Worm (Caenorhabditis elegans) whole organism, L3 larva: ENCODE results near the gene unc-24.

Experiments
- R02D3.7 ChIP-seq: fragments of 150-350 bp; optimal IDR thresholded peaks from 2 replicates; lab custom pipeline; 2014; ENCODE audit warnings: missing biosample characterization, missing genetic modification characterization
- aly-2 ChIP-seq: fragments of 150-350 bp; optimal IDR thresholded peaks from 2 replicates; lab custom pipeline; 2014; ENCODE audit warnings: missing biosample characterization, missing genetic modification characterization
- ceh-16 ChIP-seq: sonication (generic microtip); optimal IDR thresholded peaks from 2 replicates; lab custom pipeline; 2017; ENCODE audit warnings: missing biosample characterization, missing genetic modification characterization
- ceh-28 ChIP-seq: fragments of 150-350 bp; optimal IDR thresholded peaks from 2 replicates; lab custom pipeline; 2014; ENCODE audit warnings: missing biosample characterization, missing genetic modification reagents, missing genetic modification characterization
- ceh-82 ChIP-seq: fragments of 150-350 bp; optimal IDR thresholded peaks from 2 replicates; lab custom pipeline; 2014; ENCODE audit warnings: missing biosample characterization, missing genetic modification characterization
- daf-12 ChIP-seq: fragments of 150-350 bp; optimal IDR thresholded peaks from 2 replicates; lab custom pipeline; 2014; ENCODE audit warnings: missing biosample characterization, missing genetic modification reagents, missing genetic modification characterization
- egl-27 ChIP-seq: sonication (generic microtip); optimal IDR thresholded peaks from 4 replicates; lab custom pipeline; 2017; ENCODE audit warnings: missing biosample characterization, missing genetic modification reagents, missing genetic modification characterization
- egl-5 ChIP-seq: fragments of 150-350 bp; optimal IDR thresholded peaks from 2 replicates; lab custom pipeline; 2017; ENCODE audit warnings: missing biosample characterization, missing genetic modification reagents, missing genetic modification characterization, inconsistent platforms
- elt-1 ChIP-seq: fragments of 150-350 bp; optimal IDR thresholded peaks from 2 replicates; lab custom pipeline; 2014; ENCODE audit warnings: missing biosample characterization, missing genetic modification characterization
- elt-2 ChIP-seq: sonication (generic microtip); optimal IDR thresholded peaks from 2 replicates; lab custom pipeline; 2016; ENCODE audit warnings: missing genetic modification reagents, mild to moderate bottlenecking, missing genetic modification characterization, missing compliant biosample characterization
- elt-3 ChIP-seq, 3 experiments: fragments of 150-350 bp in 1 of 3; sonication (generic microtip) in 2 of 3; optimal IDR thresholded peaks; 2 replicates in 2 of 3; 4 replicates in 1 of 3; lab custom pipeline; 2014 to 2017; ENCODE audit warnings: missing biosample characterization in 3 of 3, missing genetic modification characterization in 3 of 3
- eor-1 ChIP-seq, 2 experiments: fragments of 150-350 bp; optimal IDR thresholded peaks; 2 replicates each; lab custom pipeline; 2014 to 2018; ENCODE audit warnings: missing biosample characterization in 2 of 2, missing genetic modification characterization in 2 of 2
- fkh-10 ChIP-seq: sonication (generic microtip); optimal IDR thresholded peaks from 2 replicates; lab custom pipeline; 2017; ENCODE audit warnings: missing biosample characterization, missing genetic modification reagents, missing genetic modification characterization
- jun-1 ChIP-seq: fragments of 150-350 bp; optimal IDR thresholded peaks from 2 replicates; lab custom pipeline; 2014; ENCODE audit warnings: missing biosample characterization, missing genetic modification reagents, missing genetic modification characterization
- lin-15B ChIP-seq: fragments of 150-350 bp; optimal IDR thresholded peaks from 2 replicates; lab custom pipeline; 2014; ENCODE audit warnings: missing biosample characterization, missing genetic modification characterization
- lin-39 ChIP-seq: fragments of 150-350 bp; optimal IDR thresholded peaks from 2 replicates; lab custom pipeline; 2018; ENCODE audit warnings: missing biosample characterization, missing genetic modification reagents, missing genetic modification characterization
- lsy-12 ChIP-seq: sonication (generic microtip); optimal IDR thresholded peaks from 2 replicates; lab custom pipeline; 2016; ENCODE audit warnings: mild to moderate bottlenecking, missing genetic modification characterization, missing compliant biosample characterization
- mdl-1 ChIP-seq: fragments of 150-350 bp; optimal IDR thresholded peaks from 2 replicates; lab custom pipeline; 2014; ENCODE audit warnings: missing biosample characterization, missing genetic modification characterization
- nfya-1 ChIP-seq: sonication (generic microtip); optimal IDR thresholded peaks from 2 replicates; lab custom pipeline; 2017; ENCODE audit warnings: missing genetic modification characterization, mild to moderate bottlenecking, missing compliant biosample characterization, antibody characterized with exemption, moderate library complexity; ENCODE audit not compliant: insufficient read depth
- nhr-11 ChIP-seq: fragments of 150-350 bp; optimal IDR thresholded peaks from 2 replicates; lab custom pipeline; 2014; ENCODE audit warnings: missing biosample characterization, missing genetic modification characterization
- nhr-12 ChIP-seq: fragments of 150-350 bp; optimal IDR thresholded peaks from 2 replicates; lab custom pipeline; 2014; ENCODE audit warnings: missing biosample characterization, missing genetic modification characterization
- nhr-23 ChIP-seq: fragments of 150-350 bp; optimal IDR thresholded peaks from 2 replicates; lab custom pipeline; 2014; ENCODE audit warnings: missing biosample characterization, missing genetic modification reagents, missing genetic modification characterization
- nhr-237 ChIP-seq: fragments of 150-350 bp; optimal IDR thresholded peaks from 2 replicates; lab custom pipeline; 2014; ENCODE audit warnings: missing biosample characterization, missing genetic modification characterization
- nhr-25 ChIP-seq: sonication (generic microtip); optimal IDR thresholded peaks from 2 replicates; lab custom pipeline; 2017; ENCODE audit warnings: missing biosample characterization, missing genetic modification characterization
- nhr-28 ChIP-seq: fragments of 150-350 bp; optimal IDR thresholded peaks from 2 replicates; lab custom pipeline; 2014; ENCODE audit warnings: missing biosample characterization, missing genetic modification characterization
- nhr-43 ChIP-seq: sonication (generic microtip); optimal IDR thresholded peaks from 2 replicates; lab custom pipeline; 2016; ENCODE audit warnings: mild to moderate bottlenecking, missing genetic modification characterization, missing compliant biosample characterization; ENCODE audit not compliant: poor library complexity, severe bottlenecking
- nhr-67 ChIP-seq: fragments of 150-350 bp; optimal IDR thresholded peaks from 2 replicates; lab custom pipeline; 2014; ENCODE audit warnings: missing biosample characterization, missing genetic modification characterization
- nhr-76 ChIP-seq: fragments of 150-350 bp; sonication (generic microtip); optimal IDR thresholded peaks from 5 replicates; lab custom pipeline; 2014; ENCODE audit warnings: missing biosample characterization, missing genetic modification characterization
- pha-4 ChIP-seq: fragments of 150-350 bp; optimal IDR thresholded peaks from 2 replicates; lab custom pipeline; 2014; ENCODE audit warnings: missing biosample characterization, missing genetic modification reagents, missing genetic modification characterization
- pqm-1 ChIP-seq: fragments of 150-350 bp; optimal IDR thresholded peaks from 2 replicates; lab custom pipeline; 2017; ENCODE audit warnings: missing biosample characterization, missing genetic modification characterization, inconsistent platforms
- sea-2 ChIP-seq: fragments of 150-350 bp; sonication (generic microtip); optimal IDR thresholded peaks from 4 replicates; lab custom pipeline; 2014; ENCODE audit warnings: missing biosample characterization, missing genetic modification reagents, missing genetic modification characterization
- skn-1 ChIP-seq: fragments of 150-350 bp; optimal IDR thresholded peaks from 2 replicates; lab custom pipeline; 2014; ENCODE audit warnings: missing biosample characterization, missing genetic modification characterization
- unc-39 ChIP-seq: sonication (generic microtip); optimal IDR thresholded peaks from 4 replicates; lab custom pipeline; 2017; ENCODE audit warnings: missing biosample characterization, missing genetic modification characterization
- unc-62 ChIP-seq: fragments of 150-350 bp; sonication (generic microtip); optimal IDR thresholded peaks from 4 replicates; lab custom pipeline; 2014; ENCODE audit warnings: missing biosample characterization, missing genetic modification reagents, missing genetic modification characterization
- zag-1 ChIP-seq: fragments of 150-350 bp; optimal IDR thresholded peaks from 2 replicates; lab custom pipeline; 2014; ENCODE audit warnings: missing biosample characterization, missing genetic modification characterization
- ztf-11 ChIP-seq: fragments of 150-350 bp; optimal IDR thresholded peaks from 2 replicates; lab custom pipeline; 2014; ENCODE audit warnings: missing biosample characterization, missing genetic modification characterization
- ztf-4 ChIP-seq: fragments of 150-350 bp; optimal IDR thresholded peaks from 2 replicates; lab custom pipeline; 2014; ENCODE audit warnings: missing biosample characterization, missing genetic modification characterization

unc-24 gene

DNA sequence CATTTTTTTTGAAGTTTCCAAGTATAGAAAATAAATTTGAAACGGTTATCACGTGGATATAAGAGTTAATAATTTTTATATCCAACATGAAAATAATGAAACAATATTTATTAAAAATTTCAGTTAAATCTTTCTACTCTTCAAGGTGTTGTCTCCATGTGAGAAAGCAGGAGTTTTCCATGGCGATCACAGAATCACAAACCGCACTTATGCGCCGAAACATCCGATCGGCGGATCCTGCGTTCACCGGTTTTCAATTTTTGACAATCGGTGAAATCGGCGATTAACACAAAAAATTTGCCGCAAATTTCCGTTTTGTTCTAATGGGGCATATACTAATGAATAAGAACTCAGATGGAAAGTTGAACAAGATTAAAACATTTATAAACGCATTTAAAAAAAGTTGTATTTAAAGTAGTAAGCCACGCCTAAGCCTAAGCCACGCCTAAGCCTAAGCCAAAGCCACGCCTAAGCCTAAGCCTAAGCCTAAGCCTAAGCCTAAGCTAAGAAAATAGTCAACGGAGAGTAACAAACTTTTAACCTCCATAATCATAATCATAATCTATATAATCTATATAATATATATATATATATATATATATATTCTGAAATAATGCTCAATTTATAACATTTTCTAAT, 42.5 kb downstream of the unc-24 start, which contains the start of gene C26B2.2:
C26B2.2 (minus strand) TSS at position 88 of the 639 bp plus-strand sequence.
- TF ChIP-seq elt-1 (tag; lab: Kevin White, UChicago) (no peak), nhr-28 (tag; lab: Kevin White, UChicago) (no peak), nhr-67 (tag; lab: Kevin White, UChicago) (no peak), unc-62 (no peak), egl-5 (no peak), pqm-1 (tag; lab: Kevin White, UChicago) (no peak), pha-4 (tag; lab: Kevin White, UChicago) (no peak), ceh-82 (tag; lab: Kevin White, UChicago) (no peak), sea-2 (no peak), unc-39 (no peak), ztf-11 (tag; lab: Kevin White, UChicago) (no peak), nhr-237 (tag; lab: Kevin White, UChicago) (no peak), nhr-76 (tag; lab: Kevin White, UChicago) (no peak), nhr-12 (tag; lab: Kevin White, UChicago) (no peak), nhr-11 (tag; lab: Kevin White, UChicago) (no peak), lsy-12 (tag; lab: Kevin White, UChicago) (no peak), lin-15B (tag; lab: Kevin White, UChicago) (no peak)

DNA sequence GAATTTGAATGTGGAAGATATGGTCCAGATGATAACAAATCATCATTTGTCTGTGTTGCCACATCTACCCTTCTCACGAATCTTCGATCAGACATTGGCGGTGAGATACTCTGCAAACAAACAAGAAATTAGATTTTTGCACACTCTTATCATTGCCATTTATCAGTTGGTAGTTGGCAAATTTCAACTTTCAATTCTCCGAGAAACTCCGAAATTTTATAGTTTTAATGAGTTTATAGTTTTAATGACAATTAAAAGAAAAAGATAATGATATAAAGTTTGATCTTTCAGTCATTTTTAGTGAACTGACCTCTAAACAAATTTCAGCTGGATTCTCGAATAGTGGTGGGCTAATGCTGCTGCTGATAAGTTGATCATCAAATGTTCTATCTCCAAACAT, 44.2 kb downstream of the unc-24 start:
- TF ChIP-seq fkh-10 (GFP tag; lab: Kevin White, UChicago) (no peak), nhr-43 (no peak), pqm-1 (tag; lab: Kevin White, UChicago) (peak; percentile 22), elt-2 (tag; lab: Kevin White, UChicago) (peak; percentile 48), zag-1 (no peak), ceh-16 (tag; lab: Kevin White, UChicago) (no peak)

DNA sequence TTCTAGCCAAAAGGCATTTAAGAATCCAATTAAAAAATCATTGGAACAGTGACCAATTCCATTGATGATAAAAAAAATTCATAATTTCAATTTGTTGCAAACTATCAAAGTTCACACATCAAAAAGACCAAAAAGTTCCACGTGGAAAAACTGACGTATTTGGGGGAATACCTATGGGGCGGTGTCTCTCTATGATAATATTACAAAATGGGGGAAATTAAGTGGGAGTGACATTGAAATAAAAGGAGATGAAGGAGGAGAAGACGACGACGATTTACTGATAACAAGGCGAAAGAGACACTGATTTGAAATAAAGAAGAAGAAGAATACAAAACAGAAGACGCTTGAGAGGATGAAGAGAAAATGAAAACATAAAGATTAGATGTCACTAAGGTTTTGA, 46.7 kb downstream of the unc-24 start:
- no peak for TF ChIP-seq ztf-11 (tag; lab: Kevin White, UChicago)
- no peak for TF ChIP-seq aly-2
- TF ChIP-seq unc-39, result no peak
- no peak for TF ChIP-seq R02D3.7 (tag; lab: Kevin White, UChicago)
- TF ChIP-seq nhr-25, result peak; percentile 36
- TF ChIP-seq skn-1 (tag; lab: Kevin White, UChicago), result no peak
- TF ChIP-seq elt-2 (tag; lab: Kevin White, UChicago), result peak; percentile 90
- peak; percentile 34 for TF ChIP-seq mdl-1
- peak; percentile 91 for TF ChIP-seq pqm-1 (tag; lab: Kevin White, UChicago)
- no peak for TF ChIP-seq eor-1 (tag; optimal IDR thresholded peaks at IDR 0.05; lab: Kevin White, UChicago)
- no peak for TF ChIP-seq nhr-76 (tag; lab: Kevin White, UChicago)
- no peak for TF ChIP-seq lin-39 (tag; lab: Kevin White, UChicago)
- no peak for TF ChIP-seq ceh-82 (tag; lab: Kevin White, UChicago)
- TF ChIP-seq nhr-43, result no peak
- TF ChIP-seq jun-1 (tag; lab: Kevin White, UChicago), result peak; percentile 19
- no peak for TF ChIP-seq unc-62
- no peak for TF ChIP-seq ztf-4 (tag; lab: Kevin White, UChicago)
- TF ChIP-seq elt-3 (tag; optimal IDR thresholded peaks at IDR 0.05; lab: Kevin White, UChicago), result peak in 2 of 3 experiments; percentile 34 to 46
- no peak for TF ChIP-seq daf-12 (tag; lab: Kevin White, UChicago)
- no peak for TF ChIP-seq pha-4 (tag; lab: Kevin White, UChicago)
- TF ChIP-seq nhr-67 (tag; lab: Kevin White, UChicago), result no peak
- TF ChIP-seq nfya-1 (tag; lab: Kevin White, UChicago), result peak; percentile 8
- no peak for TF ChIP-seq egl-27 (tag; lab: Kevin White, UChicago)
- TF ChIP-seq lin-15B (tag; lab: Kevin White, UChicago), result no peak
- TF ChIP-seq nhr-11 (tag; lab: Kevin White, UChicago), result no peak
- TF ChIP-seq, all 47 proteins: peak for 7

DNA sequence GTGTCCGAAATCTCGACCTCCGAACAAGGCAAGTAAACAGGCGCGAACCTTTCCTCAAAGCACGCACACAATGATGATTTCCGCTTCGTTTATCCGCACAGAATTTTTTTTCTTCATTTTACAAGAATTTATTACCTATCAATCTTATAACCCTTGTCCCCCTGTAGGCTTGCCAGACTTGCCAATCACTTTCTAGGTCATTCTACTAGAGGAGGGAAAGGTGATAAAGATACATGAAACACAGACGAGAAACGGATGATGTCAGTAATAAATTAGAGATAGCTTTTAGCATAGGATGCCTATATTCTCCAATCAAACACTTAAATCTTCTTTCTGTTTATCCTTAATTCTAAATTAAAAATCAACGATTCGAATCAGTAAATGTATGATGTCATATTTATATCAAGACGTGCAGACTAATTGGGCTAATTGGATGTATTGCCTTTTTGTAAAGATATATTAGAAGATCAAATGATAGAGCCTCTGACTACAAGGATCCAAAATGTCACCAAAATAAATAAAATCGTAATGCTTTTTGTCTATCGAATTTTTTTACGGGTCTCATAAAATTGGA, 47.7 kb downstream of the unc-24 start:
- TF ChIP-seq elt-2 (tag; lab: Kevin White, UChicago), result peak; percentile 26
- peak; percentile 70 for TF ChIP-seq nhr-25
- peak; percentile 3 for TF ChIP-seq ceh-28 (tag; lab: Kevin White, UChicago)
- TF ChIP-seq nhr-23 (tag; lab: Kevin White, UChicago), result peak; percentile 57
- no peak for TF ChIP-seq eor-1 (tag; optimal IDR thresholded peaks at IDR 0.05; lab: Kevin White, UChicago)
